Worm (Caenorhabditis elegans) whole organism, L4 larva: Measurements from ENCODE around the gene nhr-143.
A peak's percentile ranks its signal among the peaks of the same experiment; 100 is the strongest.

Source experiments
- D1046.2 ChIP-seq: fragments of 200-800 bp; sonication (Bioruptor generic); IDR thresholded peaks from 2 replicates; pipeline ENCODE4 v1.3.6; 2022; ENCODE audit warnings: missing genetic modification characterization, missing compliant biosample characterization
- F26F4.8 ChIP-seq: fragments of 200-800 bp; sonication (Bioruptor generic); conservative IDR thresholded peaks from 2 replicates; pipeline ENCODE4 v1.3.6; 2022; ENCODE audit warnings: missing genetic modification characterization, missing compliant biosample characterization
- F37D6.2 ChIP-seq: sonication (generic microtip); optimal IDR thresholded peaks from 2 replicates; lab custom pipeline; 2016; ENCODE audit warnings: mild to moderate bottlenecking, missing genetic modification characterization, missing compliant biosample characterization
- F49E8.2 ChIP-seq: sonication (generic microtip); optimal IDR thresholded peaks from 2 replicates; lab custom pipeline; 2016; ENCODE audit warnings: missing compliant biosample characterization, mild to moderate bottlenecking, missing genetic modification characterization, borderline replicate concordance
- T26A8.4 ChIP-seq: fragments of 200-800 bp; sonication (Bioruptor generic); IDR thresholded peaks from 2 replicates; pipeline ENCODE4 v1.3.6; 2022; ENCODE audit warnings: missing genetic modification characterization, missing compliant biosample characterization
- Y75B8A.6 ChIP-seq: fragments of 200-800 bp; sonication (Bioruptor generic); IDR thresholded peaks from 2 replicates; pipeline ENCODE4 v1.3.6; 2022; ENCODE audit warnings: missing genetic modification reagents, missing genetic modification characterization, missing compliant biosample characterization
- aha-1 ChIP-seq: fragments of 150-350 bp; peaks from one replicate; lab custom pipeline; 2014; ENCODE audit warnings: missing biosample characterization, missing genetic modification characterization
- ama-1 ChIP-seq: fragments of 150-350 bp; optimal IDR thresholded peaks from 2 replicates; lab custom pipeline; 2014; ENCODE audit warnings: inconsistent platforms, mixed read lengths
- ceh-20 ChIP-seq: fragments of 200-800 bp; sonication (Bioruptor generic); IDR thresholded peaks from 2 replicates; pipeline ENCODE4 v1.3.6; 2022; ENCODE audit warnings: missing genetic modification reagents, missing genetic modification characterization, missing compliant biosample characterization
- ceh-32 ChIP-seq: sonication (generic microtip); optimal IDR thresholded peaks from 2 replicates; lab custom pipeline; 2016; ENCODE audit warnings: mild to moderate bottlenecking, missing genetic modification characterization, missing compliant biosample characterization; ENCODE audit not compliant: poor library complexity
- ceh-82 ChIP-seq: sonication (generic microtip); optimal IDR thresholded peaks from 2 replicates; lab custom pipeline; 2017; ENCODE audit warnings: missing biosample characterization, missing genetic modification characterization
- duxl-1 ChIP-seq: sonication (generic microtip); optimal IDR thresholded peaks from 2 replicates; lab custom pipeline; 2016; ENCODE audit warnings: mild to moderate bottlenecking, missing genetic modification characterization, moderate library complexity, missing compliant biosample characterization; ENCODE audit not compliant: poor library complexity
- dve-1 ChIP-seq: sonication (generic microtip); optimal IDR thresholded peaks from 2 replicates; lab custom pipeline; 2017; ENCODE audit warnings: antibody characterized with exemption, mild to moderate bottlenecking, missing genetic modification characterization, missing compliant biosample characterization; ENCODE audit not compliant: insufficient read depth
- fkh-10 ChIP-seq: fragments of 150-350 bp; optimal IDR thresholded peaks from 2 replicates; lab custom pipeline; 2014; ENCODE audit warnings: missing biosample characterization, missing genetic modification reagents, missing genetic modification characterization
- fos-1 ChIP-seq: fragments of 150-350 bp; optimal IDR thresholded peaks from 2 replicates; lab custom pipeline; 2014; ENCODE audit warnings: missing biosample characterization, missing genetic modification characterization
- gei-8 ChIP-seq: fragments of 200-800 bp; sonication (Bioruptor generic); optimal IDR thresholded peaks from 2 replicates; lab custom pipeline; 2018; ENCODE audit warnings: mild to moderate bottlenecking, missing genetic modification characterization, missing compliant biosample characterization
- lim-7 ChIP-seq: fragments of 200-800 bp; sonication (Bioruptor generic); IDR thresholded peaks from 2 replicates; pipeline ENCODE4 v1.3.6; 2022; ENCODE audit warnings: missing genetic modification characterization, missing compliant biosample characterization
- lin-13 ChIP-seq: fragments of 150-350 bp; optimal IDR thresholded peaks from 2 replicates; lab custom pipeline; 2014; ENCODE audit warnings: missing biosample characterization, missing genetic modification reagents, missing genetic modification characterization
- lin-15B ChIP-seq: fragments of 150-350 bp; sonication (generic microtip); optimal IDR thresholded peaks from 3 replicates; lab custom pipeline; 2014; ENCODE audit warnings: missing biosample characterization, missing genetic modification characterization
- lir-3 ChIP-seq: sonication (generic microtip); optimal IDR thresholded peaks from 2 replicates; lab custom pipeline; 2016; ENCODE audit warnings: mild to moderate bottlenecking, missing genetic modification characterization, missing compliant biosample characterization
- madf-5 ChIP-seq, 2 experiments: fragments of 200-800 bp; sonication (Bioruptor generic); IDR thresholded peaks; 2 replicates each; pipeline ENCODE4 v1.3.6; 2022; ENCODE audit warnings: missing compliant biosample characterization in 2 of 2, missing genetic modification characterization in 2 of 2
- mdl-1 ChIP-seq, 2 experiments: fragments of 150-350 bp in 1 of 2; sonication (generic microtip) in 1 of 2; optimal IDR thresholded peaks; 2 replicates each; lab custom pipeline; 2014 to 2017; ENCODE audit warnings: missing biosample characterization in 2 of 2, missing genetic modification characterization in 2 of 2
- mdt-29 ChIP-seq: fragments of 200-800 bp; sonication (Bioruptor generic); IDR thresholded peaks from 2 replicates; pipeline ENCODE4 v1.3.6; 2022; ENCODE audit warnings: missing genetic modification reagents, missing genetic modification characterization, missing compliant biosample characterization
- mep-1 ChIP-seq: fragments of 150-350 bp; sonication (generic microtip); optimal IDR thresholded peaks from 3 replicates; lab custom pipeline; 2014; ENCODE audit warnings: missing biosample characterization, missing genetic modification characterization
- mxl-2 ChIP-seq: fragments of 200-800 bp; sonication (Bioruptor generic); conservative IDR thresholded peaks from 2 replicates; pipeline ENCODE4 v1.3.6; 2022; ENCODE audit warnings: missing genetic modification reagents, missing genetic modification characterization, missing compliant biosample characterization
- nhr-102 ChIP-seq: sonication (generic microtip); optimal IDR thresholded peaks from 2 replicates; lab custom pipeline; 2016; ENCODE audit warnings: mild to moderate bottlenecking, missing genetic modification characterization, moderate library complexity, missing compliant biosample characterization
- nhr-11 ChIP-seq: fragments of 150-350 bp; optimal IDR thresholded peaks from 2 replicates; lab custom pipeline; 2014; ENCODE audit warnings: missing biosample characterization, missing genetic modification characterization
- nhr-111 ChIP-seq: fragments of 200-800 bp; sonication (Bioruptor generic); optimal IDR thresholded peaks from 2 replicates; lab custom pipeline; 2018; ENCODE audit warnings: mild to moderate bottlenecking, missing genetic modification characterization, missing compliant biosample characterization
- nhr-25 ChIP-seq: sonication (generic microtip); optimal IDR thresholded peaks from 2 replicates; lab custom pipeline; 2017; ENCODE audit warnings: missing genetic modification characterization, mild to moderate bottlenecking, missing compliant biosample characterization, antibody characterized with exemption, moderate library complexity, borderline replicate concordance; ENCODE audit not compliant: insufficient read depth
- nhr-28 ChIP-seq: fragments of 150-350 bp; optimal IDR thresholded peaks from 2 replicates; lab custom pipeline; 2014; ENCODE audit warnings: missing biosample characterization, missing genetic modification characterization
- nhr-41 ChIP-seq: fragments of 200-800 bp; sonication (Bioruptor generic); IDR thresholded peaks from 2 replicates; pipeline ENCODE4 v1.3.6; 2022; ENCODE audit warnings: missing genetic modification reagents, missing genetic modification characterization, missing compliant biosample characterization
- nhr-42 ChIP-seq: fragments of 200-800 bp; sonication (Bioruptor generic); IDR thresholded peaks from 2 replicates; pipeline ENCODE4 v1.3.6; 2022; ENCODE audit warnings: missing genetic modification characterization, missing compliant biosample characterization
- nhr-6 ChIP-seq: fragments of 150-350 bp; optimal IDR thresholded peaks from 2 replicates; lab custom pipeline; 2014; ENCODE audit warnings: missing biosample characterization, missing genetic modification characterization
- nhr-76 ChIP-seq: fragments of 150-350 bp; optimal IDR thresholded peaks from 2 replicates; lab custom pipeline; 2014; ENCODE audit warnings: missing biosample characterization, missing genetic modification characterization
- php-3 ChIP-seq: fragments of 200-800 bp; sonication (Bioruptor generic); IDR thresholded peaks from 2 replicates; pipeline ENCODE4 v1.3.6; 2022; ENCODE audit warnings: missing genetic modification reagents, missing genetic modification characterization, missing compliant biosample characterization
- rbr-2 ChIP-seq: sonication (generic microtip); optimal IDR thresholded peaks from 2 replicates; lab custom pipeline; 2016; ENCODE audit warnings: missing genotype, missing genetic modification characterization, missing compliant biosample characterization
- saeg-2 ChIP-seq: fragments of 200-800 bp; sonication (Bioruptor generic); IDR thresholded peaks from 2 replicates; pipeline ENCODE4 v1.3.6; 2022; ENCODE audit warnings: missing genetic modification reagents, missing genetic modification characterization, missing compliant biosample characterization
- set-16 ChIP-seq: fragments of 200-800 bp; sonication (Bioruptor generic); IDR thresholded peaks from 2 replicates; pipeline ENCODE4 v1.3.6; 2022; ENCODE audit warnings: missing genetic modification reagents, missing genetic modification characterization, missing compliant biosample characterization
- snpc-4 ChIP-seq: fragments of 150-350 bp; optimal IDR thresholded peaks from 2 replicates; lab custom pipeline; 2014; ENCODE audit warnings: missing biosample characterization, missing genetic modification characterization
- spr-3 ChIP-seq: fragments of 200-800 bp; sonication (Bioruptor generic); optimal IDR thresholded peaks from 2 replicates; lab custom pipeline; 2018; ENCODE audit warnings: mild to moderate bottlenecking, missing genetic modification characterization, missing compliant biosample characterization
- unc-62 ChIP-seq, 3 experiments: fragments of 150-350 bp in 1 of 3; sonication (generic microtip); optimal IDR thresholded peaks in 2 of 3; peaks in 1 of 3; 1 replicate in 1 of 3; 2 replicates in 2 of 3; lab custom pipeline; 2014 to 2017; ENCODE audit warnings: missing biosample characterization in 3 of 3, missing genetic modification characterization in 3 of 3, missing genetic modification reagents in 3 of 3, missing genotype in 1 of 3
- vab-7 ChIP-seq: fragments of 200-800 bp; sonication (Bioruptor generic); IDR thresholded peaks from 2 replicates; pipeline ENCODE4 v1.3.6; 2022; ENCODE audit warnings: missing genetic modification reagents, missing genetic modification characterization, missing compliant biosample characterization
- zag-1 ChIP-seq: fragments of 150-350 bp; optimal IDR thresholded peaks from 2 replicates; lab custom pipeline; 2014; ENCODE audit warnings: missing biosample characterization, missing genetic modification characterization
- ztf-11 ChIP-seq: fragments of 150-350 bp; optimal IDR thresholded peaks from 2 replicates; lab custom pipeline; 2014; ENCODE audit warnings: missing biosample characterization, missing genetic modification characterization
- ztf-7 ChIP-seq: fragments of 150-350 bp; optimal IDR thresholded peaks from 2 replicates; lab custom pipeline; 2014; ENCODE audit warnings: missing biosample characterization, missing genetic modification characterization

Gene nhr-143

DNA sequence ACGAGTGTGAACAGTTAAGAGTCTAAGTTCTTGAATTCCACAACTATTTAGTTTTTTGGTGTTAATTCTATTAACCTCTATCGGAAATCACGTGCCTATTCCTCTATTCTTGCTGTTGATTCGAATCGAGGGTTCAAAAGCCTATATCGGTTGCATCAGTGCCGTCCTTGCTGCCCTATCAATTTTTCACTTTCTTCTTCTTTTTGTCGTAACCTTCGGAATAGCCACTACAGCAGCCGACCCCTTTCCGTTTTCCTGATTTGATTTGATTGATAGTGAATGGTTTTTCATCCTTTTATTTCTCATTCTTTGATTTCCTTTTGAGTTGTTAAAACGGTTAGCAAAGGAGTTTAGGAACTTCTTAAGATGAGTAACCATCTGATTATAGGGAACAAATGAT, 19.5 kb upstream of the nhr-143 start:
- TF ChIP-seq mep-1 (tag; lab: Kevin White, UChicago) (no peak), Y75B8A.6 (no peak), ceh-20 (GFP tag; lab: Robert Waterston, UW) (no peak), ztf-7 (tag; lab: Kevin White, UChicago) (no peak), gei-8 (no peak), lir-3 (tag; lab: Kevin White, UChicago) (no peak), lin-13 (GFP tag; lab: Kevin White, UChicago) (no peak), nhr-25 (no peak), ceh-82 (tag; lab: Kevin White, UChicago) (no peak), ceh-32 (tag; lab: Kevin White, UChicago) (no peak), D1046.2 (GFP tag; lab: Robert Waterston, UW) (no peak), set-16 (GFP tag; lab: Robert Waterston, UW) (no peak), nhr-28 (tag; lab: Kevin White, UChicago) (peak; percentile 39), saeg-2 (GFP tag; lab: Robert Waterston, UW) (no peak), mdl-1 (tag; optimal IDR thresholded peaks at IDR 0.05; lab: Kevin White, UChicago) (peak in 1 of 2 experiments; percentile 54), duxl-1 (tag; lab: Kevin White, UChicago) (no peak), nhr-6 (tag; lab: Kevin White, UChicago) (no peak), php-3 (no peak), nhr-42 (GFP tag; lab: Robert Waterston, UW) (no peak), F49E8.2 (no peak), fkh-10 (GFP tag; lab: Kevin White, UChicago) (no peak), nhr-111 (GFP tag; lab: Kevin White, UChicago) (no peak), ztf-11 (tag; lab: Kevin White, UChicago) (no peak), fos-1 (tag; lab: Kevin White, UChicago) (no peak), unc-62 (GFP tag; optimal IDR thresholded peaks at IDR 0.05 in 1 of 2; lab: Kevin White, UChicago) (peak in 1 of 2 experiments; percentile 33), unc-62 (tag; optimal IDR thresholded peaks at IDR 0.05; lab: Kevin White, UChicago) (no peak), rbr-2 (tag; lab: Kevin White, UChicago) (no peak), aha-1 (tag; lab: Kevin White, UChicago) (peak; percentile 36), nhr-76 (tag; lab: Kevin White, UChicago) (no peak), vab-7 (GFP tag; lab: Robert Waterston, UW) (no peak), T26A8.4 (GFP tag; lab: Robert Waterston, UW) (no peak), zag-1 (tag; lab: Kevin White, UChicago) (no peak)

DNA sequence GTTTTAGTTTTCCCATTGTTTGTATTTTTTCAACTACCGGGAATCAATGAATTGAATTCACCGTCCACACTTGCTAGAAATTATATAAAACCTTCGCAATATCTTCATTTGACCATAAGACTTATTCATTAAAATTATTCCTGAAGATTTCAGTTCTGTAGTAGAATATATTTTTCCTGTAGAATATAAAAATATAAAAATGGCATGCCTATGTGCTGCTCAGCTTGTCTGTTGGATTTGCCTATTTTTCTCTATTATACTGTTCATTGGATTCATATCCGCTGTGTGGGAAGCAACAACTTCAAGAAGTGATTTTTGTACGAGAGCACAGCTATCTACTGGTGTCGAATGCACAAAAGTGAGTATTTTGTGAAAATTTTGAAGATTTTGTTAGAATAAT, 16.9 kb upstream of the nhr-143 start, which contains the start of gene F59E11.6:
Gene F59E11.6, plus strand, starts transcription at position 111 of the 400 bp plus-strand sequence.
- TF ChIP-seq aha-1 (tag; lab: Kevin White, UChicago) (peak; percentile 89), dve-1 (tag; lab: Kevin White, UChicago) (no peak), F26F4.8 (no peak)
- TF ChIP-seq, all 104 proteins: peak for 1

- TF ChIP-seq nhr-11 (no peak), nhr-41 (GFP tag; lab: Robert Waterston, UW) (no peak), mxl-2 (GFP tag; lab: Robert Waterston, UW) (no peak)
- TF ChIP-seq, all 104 proteins: peak for 0
Observed at ce11 chrV:8990194-8990649, 15.5 kb upstream of the nhr-143 start, which contains the start of gene F59E11.7. Gene F59E11.7, plus strand, starts transcription at chrV:8990244.

ce11 chrV:8988104-8988503, 13.4 kb upstream of the nhr-143 start, which contains the start of gene str-87:
Gene str-87, minus strand, starts transcription at chrV:8988204.
- no peak for TF ChIP-seq spr-3 (GFP tag; lab: Kevin White, UChicago)
- TF ChIP-seq mep-1 (tag; lab: Kevin White, UChicago) = no peak
- no peak for TF ChIP-seq madf-5 (GFP tag; IDR thresholded peaks at IDR 0.05; lab: Robert Waterston, UW)
- TF ChIP-seq T26A8.4 (GFP tag; lab: Robert Waterston, UW) = no peak
- no peak for TF ChIP-seq ama-1 (lab: Kevin White, UChicago)
- TF ChIP-seq mdt-29 = no peak
- no peak for TF ChIP-seq lin-15B
- TF ChIP-seq D1046.2 (GFP tag; lab: Robert Waterston, UW) = no peak
- no peak for TF ChIP-seq nhr-102 (tag; lab: Kevin White, UChicago)
- no peak for TF ChIP-seq snpc-4 (tag; lab: Kevin White, UChicago)
- no peak for TF ChIP-seq lim-7
- TF ChIP-seq ceh-82 (tag; lab: Kevin White, UChicago) = no peak
- no peak for TF ChIP-seq F26F4.8
- TF ChIP-seq F37D6.2 (tag; lab: Kevin White, UChicago) = no peak
